Worm (Caenorhabditis elegans) whole organism, L2 larva: ENCODE measurements around the gene gfi-1.

ENCODE experiments used
- ZK546.5 ChIP-seq: sonication (generic microtip); optimal IDR thresholded peaks from 2 replicates; lab custom pipeline; 2017; ENCODE audit warnings: missing biosample characterization, missing genetic modification characterization
- ama-1 ChIP-seq: fragments of 150-350 bp; optimal IDR thresholded peaks from 2 replicates; lab custom pipeline; 2018; ENCODE audit warnings: inconsistent platforms
- ceh-82 ChIP-seq: fragments of 150-350 bp; optimal IDR thresholded peaks from 2 replicates; lab custom pipeline; 2014; ENCODE audit warnings: missing biosample characterization, missing genetic modification characterization
- elt-3 ChIP-seq: sonication (generic microtip); optimal IDR thresholded peaks from 2 replicates; lab custom pipeline; 2017; ENCODE audit warnings: missing biosample characterization, missing genetic modification characterization
- nhr-10 ChIP-seq: sonication (generic microtip); optimal IDR thresholded peaks from 2 replicates; lab custom pipeline; 2017; ENCODE audit warnings: missing biosample characterization, missing genetic modification characterization
- nhr-11 ChIP-seq: fragments of 150-350 bp; optimal IDR thresholded peaks from 2 replicates; lab custom pipeline; 2014; ENCODE audit warnings: missing biosample characterization, missing genetic modification characterization
- nhr-25 ChIP-seq: fragments of 150-350 bp; sonication (generic microtip); optimal IDR thresholded peaks from 3 replicates; lab custom pipeline; 2014; ENCODE audit warnings: missing biosample characterization, missing genetic modification characterization
- snpc-4 ChIP-seq: fragments of 150-350 bp; optimal IDR thresholded peaks from 2 replicates; lab custom pipeline; 2014; ENCODE audit warnings: missing biosample characterization, missing genetic modification characterization
- unc-39 ChIP-seq: fragments of 150-350 bp; optimal IDR thresholded peaks from 2 replicates; lab custom pipeline; 2014; ENCODE audit warnings: missing biosample characterization, missing genetic modification characterization

ce11 chrV:6348133-6348532 lies 51.6 kb downstream of the gfi-1 start:
- TF ChIP-seq nhr-10 (tag; lab: Kevin White, UChicago) (no peak), elt-3 (tag; lab: Kevin White, UChicago) (no peak), snpc-4 (no peak), ZK546.5 (tag; lab: Kevin White, UChicago) (no peak), nhr-11 (tag; lab: Kevin White, UChicago) (no peak), unc-39 (tag; lab: Kevin White, UChicago) (no peak), ceh-82 (tag; lab: Kevin White, UChicago) (no peak), ama-1 (lab: Kevin White, UChicago) (no peak), nhr-25 (tag; lab: Kevin White, UChicago) (no peak)
